Worm (Caenorhabditis elegans) whole organism, dauer: Measurements from ENCODE around the gene T05H10.8.

Source experiments
- unc-62 ChIP-seq: sonication (generic microtip); optimal IDR thresholded peaks from 2 replicates; lab custom pipeline; 2017; ENCODE audit warnings: missing biosample characterization, missing genetic modification reagents, missing genetic modification characterization

The T05H10.8 gene

DNA sequence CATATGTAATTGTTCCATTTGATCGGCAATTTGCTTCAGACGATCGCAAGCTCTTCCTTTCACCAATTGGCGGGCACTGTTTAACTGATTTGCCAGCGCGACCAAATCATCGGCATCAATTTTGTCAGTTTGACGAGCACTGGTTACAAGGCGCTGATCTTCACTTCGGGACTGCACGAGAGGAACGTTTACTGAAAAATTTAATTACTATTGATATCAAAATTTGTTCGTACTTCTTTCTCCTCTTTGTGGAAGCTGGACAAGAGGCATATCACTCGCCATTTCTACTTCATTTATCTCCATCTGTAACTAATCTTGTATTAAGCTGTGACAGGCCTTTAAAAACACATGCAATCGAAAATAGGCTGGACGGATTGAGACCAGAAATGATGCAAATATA, 21.0 kb upstream of the T05H10.8 start, which contains the start of gene C08B11.9:
Gene C08B11.9, minus strand, starts transcription at position 307 of the 400 bp plus-strand sequence.
- TF ChIP-seq unc-62 (GFP tag; lab: Kevin White, UChicago): no peak

ce11 chrII:8039416-8039815, 19.5 kb upstream of the T05H10.8 start, which contains the start of the genes ubh-4 and algn-6:
ubh-4 (minus strand) TSS chrII:8039597.
algn-6 (plus strand) TSS chrII:8039802.
- TF ChIP-seq unc-62 (GFP tag; lab: Kevin White, UChicago): no peak

- no peak for TF ChIP-seq unc-62 (GFP tag; lab: Kevin White, UChicago)
These were observed 17.2 kb upstream of the T05H10.8 start for ce11 chrII:8041642-8042041.

DNA sequence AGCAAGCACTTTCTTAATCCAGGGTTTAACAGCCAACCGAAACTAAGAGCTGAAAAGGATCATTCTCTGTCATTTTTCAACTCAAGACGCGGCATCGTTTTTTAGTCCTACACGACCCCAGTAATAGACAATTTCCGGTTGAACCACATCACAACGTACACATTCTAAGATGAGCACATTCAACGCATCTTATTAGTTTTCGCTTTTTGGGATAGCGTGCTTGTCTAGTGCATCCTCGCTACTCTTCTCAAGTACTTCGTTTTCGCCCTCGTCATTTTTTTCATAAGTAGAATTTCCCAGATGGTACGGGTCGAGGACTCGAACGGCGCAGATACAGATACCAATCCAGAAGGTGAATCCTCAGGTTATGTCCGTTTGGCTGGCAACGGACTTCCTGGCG, 16.6 kb upstream of the T05H10.8 start, which contains the start of gene T05H10.1:
Gene T05H10.1, plus strand, starts transcription at position 301 of the 400 bp plus-strand sequence.
- TF ChIP-seq unc-62 (GFP tag; lab: Kevin White, UChicago): no peak

DNA sequence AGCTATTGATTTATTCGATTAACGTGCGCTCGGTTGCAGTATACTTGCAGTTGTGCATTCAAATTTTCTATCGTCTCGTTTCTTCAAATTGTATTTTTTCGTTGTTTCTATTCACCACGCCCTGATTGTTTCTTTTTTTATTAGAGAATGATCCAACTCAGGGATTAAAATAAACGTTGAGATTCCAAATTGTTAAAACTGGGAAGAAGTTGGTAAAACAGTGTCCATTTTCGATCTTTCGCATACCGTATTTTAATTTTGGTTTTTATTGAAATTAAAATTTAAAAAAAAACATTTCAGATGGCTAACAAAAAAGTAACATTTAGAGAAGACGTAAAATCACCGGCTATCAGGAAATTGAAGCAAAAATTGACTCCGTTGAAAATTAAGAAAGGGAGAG, 11.6 kb upstream of the T05H10.8 start, which contains the start of gene apn-1:
Gene apn-1, plus strand, starts transcription at position 301 of the 400 bp plus-strand sequence.
- TF ChIP-seq unc-62 (GFP tag; lab: Kevin White, UChicago): no peak

- TF ChIP-seq unc-62 (GFP tag; lab: Kevin White, UChicago): no peak
These were observed 8.4 kb upstream of the T05H10.8 start, which contains the start of gene mtre-1 for ce11 chrII:8050477-8050876. mtre-1 (minus strand) TSS chrII:8050577.

DNA sequence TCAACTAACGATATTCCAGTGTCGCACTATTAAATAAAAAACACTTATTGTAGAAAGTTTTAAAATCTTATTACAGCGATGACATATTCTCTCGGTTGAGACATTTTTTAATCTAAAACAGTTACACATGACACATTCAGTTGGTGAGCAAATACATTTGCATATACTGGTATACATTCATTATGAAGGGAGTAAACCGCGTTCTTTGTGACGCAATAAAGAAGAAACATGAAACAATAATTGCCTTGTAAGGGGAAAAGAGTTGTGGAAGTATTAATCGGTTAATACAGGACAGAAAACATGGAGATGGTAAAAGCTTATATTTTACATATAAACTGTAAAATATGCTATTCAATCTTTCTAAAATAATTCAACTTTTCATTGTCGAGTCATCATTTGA, 7.5 kb upstream of the T05H10.8 start:
- TF ChIP-seq unc-62 (GFP tag; lab: Kevin White, UChicago): no peak

DNA sequence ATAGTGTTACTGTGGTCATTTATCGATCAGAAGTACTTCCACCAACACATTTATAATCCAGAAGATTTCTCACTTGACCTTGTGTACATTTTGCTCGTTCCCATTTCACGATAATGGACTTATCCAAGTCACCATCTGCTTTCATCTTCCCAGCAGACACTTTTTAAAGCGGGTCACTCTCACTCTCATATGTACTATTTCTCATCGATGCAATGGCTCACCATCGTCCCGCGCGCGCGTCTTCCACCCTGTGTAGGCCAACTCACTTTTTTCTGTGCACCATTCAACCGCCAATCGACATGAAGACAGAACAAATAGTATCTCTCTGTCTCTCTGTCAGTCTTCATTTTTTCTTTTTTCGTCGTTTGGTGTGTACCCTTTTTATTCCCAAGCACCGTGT, 6.7 kb upstream of the T05H10.8 start:
- no peak for TF ChIP-seq unc-62 (GFP tag; lab: Kevin White, UChicago)

DNA sequence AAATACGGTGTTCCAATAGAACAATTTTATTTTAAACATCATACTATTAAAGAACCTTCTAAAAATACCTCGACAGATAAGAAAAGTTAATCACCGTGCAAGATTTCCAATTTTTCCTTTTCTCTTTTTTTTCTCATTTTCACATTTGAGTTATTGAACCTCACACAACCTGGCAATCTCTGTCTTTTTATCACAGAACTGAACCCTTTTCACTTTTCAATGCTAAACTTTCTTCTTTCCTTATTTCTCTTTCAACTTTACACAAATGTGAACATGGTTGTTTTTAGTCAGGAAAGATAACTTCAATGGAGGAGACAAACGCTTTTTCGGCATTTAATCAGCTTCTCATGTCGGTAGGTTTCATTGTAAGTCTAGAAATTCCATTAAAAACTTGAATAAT, 6.0 kb upstream of the T05H10.8 start, which contains the start of gene T05H10.4:
Gene T05H10.4, plus strand, starts transcription at position 301 of the 400 bp plus-strand sequence.
- no peak for TF ChIP-seq unc-62 (GFP tag; lab: Kevin White, UChicago)

- TF ChIP-seq unc-62 (GFP tag; lab: Kevin White, UChicago): no peak
These were observed 958 bp upstream of the T05H10.8 start for ce11 chrII:8057911-8058310.

DNA sequence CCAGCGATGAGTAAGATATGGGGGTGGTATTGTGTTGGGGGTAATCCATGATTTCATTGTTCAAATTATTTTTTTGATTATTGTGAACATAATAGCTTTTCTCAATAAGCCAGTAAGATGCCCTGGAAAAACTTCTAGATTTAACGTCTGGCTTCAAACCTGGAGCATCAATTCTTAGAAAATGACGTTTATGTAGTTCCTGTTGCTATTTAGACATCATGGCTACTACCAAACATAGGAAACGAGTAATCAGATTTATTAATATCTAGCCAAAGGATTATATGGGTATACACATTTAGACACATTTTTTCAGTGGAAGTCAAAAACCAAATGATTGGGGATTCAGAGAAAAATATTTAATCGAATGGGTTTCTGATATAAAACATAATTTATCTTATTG, 663 bp downstream of the T05H10.8 start:
- no peak for TF ChIP-seq unc-62 (GFP tag; lab: Kevin White, UChicago)

- no peak for TF ChIP-seq unc-62 (GFP tag; lab: Kevin White, UChicago)
These were observed 3.5 kb downstream of the T05H10.8 start, which contains the start of gene ufd-2 for ce11 chrII:8062334-8062791. ufd-2 (plus strand) TSS chrII:8062741.

DNA sequence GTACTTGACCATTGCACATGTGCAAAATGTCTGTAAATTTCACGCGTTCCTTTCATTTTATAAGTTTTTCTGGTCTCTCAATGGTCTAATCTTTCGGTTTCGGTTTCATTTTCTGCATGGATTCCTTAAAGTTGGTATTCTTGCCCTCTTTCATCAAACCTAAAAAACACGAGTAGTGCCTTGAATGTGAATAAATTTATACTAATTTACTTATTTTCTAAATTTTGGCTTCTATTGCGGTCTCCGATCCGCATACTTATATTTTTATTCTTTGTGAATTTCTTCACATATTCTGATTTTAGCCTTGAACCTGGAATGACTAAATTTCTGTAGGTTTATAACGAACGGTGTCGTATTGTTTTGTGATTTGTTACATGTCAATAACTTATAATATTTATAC, 7.1 kb downstream of the T05H10.8 start, which contains the start of gene pdha-1:
Gene pdha-1, plus strand, starts transcription at position 301 of the 400 bp plus-strand sequence.
- no peak for TF ChIP-seq unc-62 (GFP tag; lab: Kevin White, UChicago)

DNA sequence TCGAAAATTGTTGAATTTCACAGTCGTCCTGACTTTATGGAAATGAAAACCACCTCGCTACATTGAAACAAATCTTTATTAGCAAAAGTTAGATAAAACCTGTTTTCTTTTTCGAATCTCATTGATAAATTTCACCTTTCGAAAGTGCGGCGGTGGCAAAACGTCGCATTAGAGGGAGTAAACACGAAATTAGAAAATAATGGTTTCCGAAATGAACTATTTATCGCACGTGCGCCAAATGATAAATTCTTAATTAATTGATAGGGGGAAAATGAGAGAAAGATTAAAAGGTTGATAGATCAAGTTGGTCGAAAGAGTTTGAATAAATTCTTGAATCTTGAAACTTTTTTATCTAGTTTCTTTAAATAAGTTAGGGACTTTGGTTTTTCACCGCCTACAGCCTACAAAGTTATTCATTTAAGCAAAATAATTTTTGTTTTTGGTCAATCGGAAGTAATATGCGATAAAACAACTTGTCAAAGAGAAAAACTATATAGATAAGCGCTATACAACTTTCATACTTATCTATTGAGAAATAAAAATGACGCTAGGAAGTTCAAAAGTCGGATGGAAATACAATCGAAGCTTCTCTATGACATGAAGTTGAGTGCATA, 12.2 kb downstream of the T05H10.8 start:
- no peak for TF ChIP-seq unc-62 (GFP tag; lab: Kevin White, UChicago)

DNA sequence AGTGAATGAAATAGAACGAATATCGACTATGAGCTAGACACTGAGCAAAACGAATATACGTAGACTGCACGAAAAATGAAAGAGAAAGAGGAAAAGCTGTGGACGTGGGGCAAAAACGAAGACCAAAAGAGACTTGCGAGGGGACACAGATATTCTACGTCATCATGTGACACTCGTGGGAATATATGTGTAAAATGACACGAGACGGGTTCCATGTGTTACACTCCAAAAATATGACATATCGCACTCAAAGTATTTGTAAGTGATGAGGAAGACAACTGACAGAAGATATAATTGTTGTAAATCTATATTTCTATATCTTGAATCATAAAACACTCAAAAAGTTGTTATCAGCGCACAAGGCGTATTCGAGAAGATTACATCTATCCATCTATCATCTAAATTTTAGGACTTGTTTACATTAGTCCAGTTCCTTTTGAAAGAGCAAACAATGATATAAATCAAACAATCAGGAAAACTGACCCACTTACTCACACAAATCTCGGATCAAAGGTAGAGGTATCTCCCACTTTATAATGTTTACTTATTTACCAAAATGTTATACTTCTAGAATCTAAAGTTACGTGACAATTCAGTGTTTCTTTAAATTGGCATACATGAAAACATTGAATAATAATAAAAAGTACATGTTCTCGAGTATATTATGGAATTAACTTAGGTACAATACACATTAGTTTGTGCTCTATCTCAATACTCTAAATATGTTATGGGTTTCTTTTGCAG, 13.1 kb downstream of the T05H10.8 start:
- no peak for TF ChIP-seq unc-62 (GFP tag; lab: Kevin White, UChicago)

DNA sequence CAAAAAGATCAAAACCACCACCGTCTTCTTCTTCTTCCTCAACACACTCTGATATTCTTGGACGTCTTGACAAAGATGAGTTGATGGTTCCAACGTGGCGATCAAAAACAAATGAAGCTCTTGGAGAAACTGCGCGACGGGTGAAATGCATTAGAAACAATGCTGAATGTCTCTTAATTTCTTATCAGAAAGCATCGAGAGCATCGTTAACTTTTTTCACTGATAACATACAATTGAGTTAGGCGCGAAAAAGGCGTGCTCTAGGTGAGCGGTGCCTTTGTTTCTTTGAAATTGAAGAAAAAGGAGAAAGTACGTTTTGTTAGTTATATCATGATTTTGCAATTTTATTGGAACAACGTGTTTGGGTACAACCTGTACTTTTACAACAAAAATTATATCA, 14.4 kb downstream of the T05H10.8 start, which contains the start of gene gpcp-2:
Gene gpcp-2, minus strand, starts transcription at position 153 of the 400 bp plus-strand sequence.
- no peak for TF ChIP-seq unc-62 (GFP tag; lab: Kevin White, UChicago)
